Worm (Caenorhabditis elegans): Measurements from ENCODE around the gene glo-1.

DNA sequence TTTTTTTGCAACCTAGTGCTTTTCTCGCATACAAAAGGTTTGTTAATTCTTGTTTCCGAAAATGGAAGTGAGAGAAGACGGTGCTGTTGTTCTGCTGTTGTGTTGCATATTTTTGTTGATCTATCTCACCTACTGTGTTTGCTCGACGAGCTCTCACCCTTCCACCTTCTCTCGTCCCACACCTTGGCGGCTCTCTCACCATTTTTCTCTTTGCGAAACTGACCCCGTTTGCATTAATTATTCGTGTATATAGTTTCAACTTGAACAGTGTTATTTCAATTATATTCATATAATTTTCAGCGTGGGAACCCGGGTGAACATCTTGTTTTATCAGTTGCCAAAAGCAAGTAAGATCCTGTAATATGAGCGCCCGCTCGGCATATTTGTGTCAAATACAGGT lies 4.9 kb downstream of the glo-1 start, which contains the start of gene R07B1.9:
- TF ChIP-seq egl-27 (tag; optimal IDR thresholded peaks at IDR 0.05): no peak
- no peak for TF ChIP-seq mdl-1 (tag; optimal IDR thresholded peaks at IDR 0.05)
- TF ChIP-seq lin-15B (tag; optimal IDR thresholded peaks at IDR 0.05): no peak
- no peak for TF ChIP-seq fos-1 (tag; optimal IDR thresholded peaks at IDR 0.05)
- no peak for TF ChIP-seq fkh-10 (GFP tag; optimal IDR thresholded peaks at IDR 0.05)

Measured in whole organism, L3 larva.